Fruit fly (Drosophila melanogaster): ENCODE measurements around the gene CG7988.
A peak's percentile ranks its signal among the peaks of the same experiment; 100 is the strongest.

Gene CG7988

dm6 chr3R:18215300-18215699 lies 5.0 kb upstream of the CG7988 start:
- TF ChIP-seq noc (tag; optimal IDR thresholded peaks at IDR 0.05), result no peak

- no peak for TF ChIP-seq noc (tag; optimal IDR thresholded peaks at IDR 0.05)
These were observed 4.4 kb upstream of the CG7988 start, which contains the start of gene CG14314 for dm6 chr3R:18215900-18216299. TSS of gene CG14314 (plus strand) at chr3R:18216142.

- peak; percentile 54 for TF ChIP-seq noc (tag; optimal IDR thresholded peaks at IDR 0.05)
These were observed 3.1 kb downstream of the CG7988 start, which contains the start of the genes mTerf5 and Non3 for dm6 chr3R:18223434-18223833. TSS of gene mTerf5 (minus strand) at chr3R:18223682. TSS of gene Non3 (plus strand) at chr3R:18223722.

dm6 chr3R:18226043-18226808 lies 5.9 kb downstream of the CG7988 start, which contains the start of the genes CG7168 and Mdh2:
TSS of gene CG7168 (minus strand) at chr3R:18226082.
TSS of gene Mdh2 (plus strand) at chr3R:18226396.
- TF ChIP-seq noc (tag; optimal IDR thresholded peaks at IDR 0.05), result no peak

dm6 chr3R:18226809-18227157 lies 6.5 kb downstream of the CG7988 start:
- no peak for TF ChIP-seq noc (tag; optimal IDR thresholded peaks at IDR 0.05)

DNA sequence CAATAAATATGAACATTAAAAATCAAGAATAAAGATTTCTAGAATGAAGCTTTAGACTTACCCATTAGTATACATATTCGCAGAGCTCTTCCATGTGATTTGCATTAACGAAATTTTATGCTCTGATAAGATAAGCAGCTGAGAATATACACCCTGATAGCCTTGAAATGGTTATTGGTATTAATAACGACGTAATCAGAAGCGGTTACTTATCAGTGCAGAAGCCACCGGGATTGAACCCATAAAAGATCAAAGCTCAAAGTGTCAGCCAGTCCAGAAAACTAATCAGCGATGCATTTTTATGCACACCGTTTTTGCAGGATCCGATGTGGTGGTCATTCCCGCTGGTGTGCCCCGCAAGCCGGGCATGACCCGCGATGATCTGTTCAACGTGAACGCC lies 7.1 kb downstream of the CG7988 start:
- TF ChIP-seq noc (tag; optimal IDR thresholded peaks at IDR 0.05), result no peak

dm6 chr3R:18228713-18229222 lies 8.4 kb downstream of the CG7988 start:
- TF ChIP-seq noc (tag; optimal IDR thresholded peaks at IDR 0.05), result no peak

dm6 chr3R:18230229-18230628 lies 9.9 kb downstream of the CG7988 start:
- TF ChIP-seq noc (tag; optimal IDR thresholded peaks at IDR 0.05), result no peak

DNA sequence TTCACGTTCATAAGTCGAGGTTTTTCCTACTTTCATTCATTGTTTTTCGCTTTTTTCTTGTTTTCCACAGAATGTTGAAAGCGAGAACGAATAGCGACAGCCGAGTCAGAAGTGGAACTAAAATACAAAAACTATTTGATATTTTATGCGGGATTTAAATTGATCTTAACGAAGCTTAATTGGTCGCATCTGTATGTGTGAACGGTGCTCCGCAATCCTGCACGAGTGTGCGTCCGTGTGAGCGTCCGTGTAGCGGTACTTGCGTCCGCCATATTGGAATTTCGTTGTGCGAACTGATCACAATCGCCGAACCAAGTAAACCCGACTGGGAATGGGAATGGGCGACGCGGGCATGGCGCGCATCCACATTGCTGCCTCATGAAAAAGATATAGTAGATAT lies 11.9 kb downstream of the CG7988 start:
- no peak for TF ChIP-seq noc (tag; optimal IDR thresholded peaks at IDR 0.05)

DNA sequence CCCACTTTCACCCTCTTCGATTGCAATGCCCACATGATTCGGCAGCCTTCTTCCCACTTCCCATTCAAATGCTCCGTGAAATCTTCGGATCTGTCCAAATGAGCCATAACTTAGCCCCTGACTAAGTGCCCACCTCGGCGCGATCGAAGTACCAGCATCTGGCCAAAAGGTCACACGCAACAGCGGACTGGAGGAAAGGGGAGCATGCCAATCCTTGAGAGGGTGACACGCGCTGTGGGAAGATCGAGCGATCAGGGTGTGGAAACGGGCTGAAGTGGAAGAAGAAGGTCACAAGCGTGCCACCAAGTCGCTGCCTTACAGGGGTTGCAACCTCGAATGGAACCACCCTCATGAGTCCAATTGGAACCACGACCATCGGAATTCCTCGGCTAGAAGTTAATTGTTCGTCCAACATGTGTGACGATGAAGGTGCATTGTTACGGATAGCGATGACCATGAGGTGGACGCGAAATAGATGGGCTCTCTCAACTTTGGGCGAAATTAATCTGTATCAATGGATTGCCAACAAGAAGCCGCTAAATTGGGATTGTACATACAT lies 14.5 kb downstream of the CG7988 start:
- no peak for TF ChIP-seq noc (tag; optimal IDR thresholded peaks at IDR 0.05)

dm6 chr3R:18235879-18236278 lies 15.6 kb downstream of the CG7988 start, which contains the start of gene repo:
TSS of gene repo (plus strand) at chr3R:18236192.
- TF ChIP-seq noc (tag; optimal IDR thresholded peaks at IDR 0.05), result no peak

dm6 chr3R:18242089-18242955 lies 22.0 kb downstream of the CG7988 start, which contains the start of the genes CG7156 and 14-3-3epsilon:
TSS of gene CG7156 (minus strand) at chr3R:18242159.
TSS of gene 14-3-3epsilon (plus strand) at chr3R:18242531.
- TF ChIP-seq noc (tag; optimal IDR thresholded peaks at IDR 0.05), result peak; percentile 34

- TF ChIP-seq noc (tag; optimal IDR thresholded peaks at IDR 0.05), result no peak
These were observed 22.7 kb downstream of the CG7988 start for dm6 chr3R:18243000-18243399.

DNA sequence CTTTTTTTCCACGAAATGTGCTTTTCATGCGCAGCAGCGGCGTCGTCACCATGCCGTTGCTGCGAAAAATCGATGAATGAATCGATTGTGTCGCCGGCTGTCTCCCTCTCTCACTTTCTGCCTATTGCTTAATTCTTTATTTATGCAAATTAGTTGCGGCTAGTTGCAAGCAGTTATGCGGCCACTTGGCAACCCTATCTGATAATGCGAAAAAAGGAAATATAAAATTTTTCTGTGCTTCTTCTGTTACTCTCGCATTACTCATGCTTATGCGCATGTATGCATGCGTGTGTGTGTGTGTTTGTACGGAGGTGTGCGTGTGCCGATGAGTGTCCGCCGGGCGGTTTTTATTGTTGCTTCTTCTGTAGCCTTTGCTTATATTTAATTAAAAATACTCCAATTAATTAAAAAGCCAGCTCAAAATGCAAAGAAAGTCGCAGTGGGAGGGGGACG lies 23.4 kb downstream of the CG7988 start:
- TF ChIP-seq noc (tag; optimal IDR thresholded peaks at IDR 0.05), result peak; percentile 4

DNA sequence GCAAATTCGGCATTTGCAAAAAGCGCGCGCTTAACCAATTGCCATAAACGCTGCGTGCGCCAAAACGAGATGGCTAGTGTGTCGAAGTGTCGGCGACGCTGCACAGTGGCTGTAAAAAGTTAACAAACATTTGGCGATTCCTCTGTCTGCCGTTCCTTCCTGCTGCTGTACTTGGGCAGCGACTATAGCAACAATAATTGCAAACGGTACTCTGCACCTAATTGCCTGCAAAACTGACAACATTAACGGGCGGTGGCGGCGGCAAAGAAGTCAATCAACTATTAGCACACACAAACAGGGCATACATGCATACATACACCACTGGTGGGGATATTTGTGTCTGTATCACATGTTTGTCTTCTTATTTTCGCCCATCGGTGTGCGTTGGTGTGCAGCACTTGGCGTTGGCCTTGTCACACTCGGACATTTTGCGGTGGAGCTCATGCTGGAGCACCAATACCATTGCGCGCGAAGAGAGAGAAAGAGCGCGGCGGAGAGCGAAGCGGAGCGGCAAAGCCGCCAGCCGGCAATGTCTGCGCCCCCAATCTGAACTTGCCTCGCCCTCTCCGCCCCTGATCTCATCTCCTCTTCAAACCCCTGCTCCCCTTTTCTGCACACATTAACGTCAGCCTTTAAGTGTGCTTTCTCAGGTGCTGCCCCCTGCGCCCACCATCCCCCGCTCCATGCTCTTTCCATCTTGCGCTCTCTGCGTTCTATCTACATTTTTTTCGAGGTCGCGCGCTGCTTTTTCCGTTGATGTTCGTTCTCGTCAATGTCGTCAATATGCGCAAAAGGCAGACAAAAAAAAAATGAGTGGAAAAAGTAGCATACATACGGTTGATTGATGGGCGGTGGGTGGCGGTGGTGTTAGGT lies 24.1 kb downstream of the CG7988 start:
- peak; percentile 70 for TF ChIP-seq noc (tag; optimal IDR thresholded peaks at IDR 0.05)
